Worm (Caenorhabditis elegans): ENCODE measurements around the gene dif-1.

The dif-1 gene

ce11 chrIV:7505866-7506488, 46.8 kb downstream of the dif-1 start (continued):
- no peak for TF ChIP-seq rpc-1 (optimal IDR thresholded peaks at IDR 0.05)
- TF ChIP-seq rpc-1 (tag; optimal IDR thresholded peaks at IDR 0.05): no peak
- TF ChIP-seq hmg-20 (GFP tag; IDR thresholded peaks at IDR 0.05): no peak
- no peak for TF ChIP-seq sdz-38 (tag; optimal IDR thresholded peaks at IDR 0.05)
- no peak for TF ChIP-seq egrh-3 (GFP tag; IDR thresholded peaks at IDR 0.05)
- no peak for TF ChIP-seq bed-1 (GFP tag; IDR thresholded peaks at IDR 0.05)
- TF ChIP-seq ama-1 (optimal IDR thresholded peaks at IDR 0.05): peak; percentile 93
- peak; percentile 54 to 70 for TF ChIP-seq ama-1 (GFP tag; optimal IDR thresholded peaks at IDR 0.05)
- no peak for TF ChIP-seq zim-3 (tag; optimal IDR thresholded peaks at IDR 0.05)
- peak; percentile 35 for TF ChIP-seq lin-40 (tag; optimal IDR thresholded peaks at IDR 0.05)
- TF ChIP-seq die-1 (tag; optimal IDR thresholded peaks at IDR 0.05): no peak
- no peak for TF ChIP-seq Y53F4B.3 (GFP tag; IDR thresholded peaks at IDR 0.05)
- peak in 1 of 3 experiments; percentile 20 for TF ChIP-seq lin-35 (GFP tag; optimal IDR thresholded peaks at IDR 0.05)
- TF ChIP-seq rcor-1 (GFP tag; IDR thresholded peaks at IDR 0.05): peak; percentile 24
- no peak for TF ChIP-seq nhr-179 (tag; optimal IDR thresholded peaks at IDR 0.05)
- TF ChIP-seq nhr-27 (tag; optimal IDR thresholded peaks at IDR 0.05): peak; percentile 54
- no peak for TF ChIP-seq F22D6.2 (tag; optimal IDR thresholded peaks at IDR 0.05)
- peak; percentile 43 for TF ChIP-seq F57C9.4 (tag; optimal IDR thresholded peaks at IDR 0.05)
- TF ChIP-seq bed-2 (GFP tag; IDR thresholded peaks at IDR 0.05): no peak
- TF ChIP-seq akir-1 (GFP tag; optimal IDR thresholded peaks at IDR 0.05): no peak
- TF ChIP-seq rec-8 (tag; optimal IDR thresholded peaks at IDR 0.05): peak in 1 of 2 experiments; percentile 18
- no peak for TF ChIP-seq K12H6.12 (tag; optimal IDR thresholded peaks at IDR 0.05)
- TF ChIP-seq unc-62 (GFP tag; optimal IDR thresholded peaks at IDR 0.05): no peak
- peak; percentile 73 for TF ChIP-seq Y95B8A.8 (GFP tag; IDR thresholded peaks at IDR 0.05)
- TF ChIP-seq Y56A3A.18 (GFP tag; IDR thresholded peaks at IDR 0.05): 0 out of 2 replicates have a peak, but pooled peaks have one; percentile 21
- no peak for TF ChIP-seq ccch-3 (GFP tag; optimal IDR thresholded peaks at IDR 0.05)
- no peak for TF ChIP-seq lag-1 (GFP tag; IDR thresholded peaks at IDR 0.05)
- no peak for TF ChIP-seq ztf-6 (GFP tag; IDR thresholded peaks at IDR 0.05)
- peak; percentile 70 for TF ChIP-seq ztf-22 (GFP tag; optimal IDR thresholded peaks at IDR 0.05)
- TF ChIP-seq nhr-120 (GFP tag; IDR thresholded peaks at IDR 0.05): no peak
- TF ChIP-seq atf-7 (tag; optimal IDR thresholded peaks at IDR 0.05): no peak
- no peak for TF ChIP-seq ceh-79 (tag; optimal IDR thresholded peaks at IDR 0.05)
- TF ChIP-seq dpl-1 (GFP tag; optimal IDR thresholded peaks at IDR 0.05): no peak
- no peak for TF ChIP-seq nfya-2 (GFP tag; IDR thresholded peaks at IDR 0.05)
- TF ChIP-seq dpff-1 (tag; optimal IDR thresholded peaks at IDR 0.05): no peak
- TF ChIP-seq B0035.1 (tag; optimal IDR thresholded peaks at IDR 0.05): peak; percentile 10
- TF ChIP-seq sea-2 (GFP tag; IDR thresholded peaks at IDR 0.05): no peak
- TF ChIP-seq ekl-4 (GFP tag; IDR thresholded peaks at IDR 0.05): no peak; the same call in none of the 2 replicates
- no peak for TF ChIP-seq tbx-9 (tag; optimal IDR thresholded peaks at IDR 0.05; ENCODE audit: borderline replicate concordance)
- TF ChIP-seq hsf-1 (GFP tag; IDR thresholded peaks at IDR 0.05): peak; percentile 67
- TF ChIP-seq egl-44 (GFP tag; IDR thresholded peaks at IDR 0.05): no peak
- TF ChIP-seq mel-28 (tag; optimal IDR thresholded peaks at IDR 0.05; ENCODE audit: borderline replicate concordance): no peak
- peak; percentile 48 for TF ChIP-seq madf-6 (GFP tag; IDR thresholded peaks at IDR 0.05)
- TF ChIP-seq efl-1 (GFP tag; optimal IDR thresholded peaks at IDR 0.05): no peak
- TF ChIP-seq B0019.2 (GFP tag; conservative IDR thresholded peaks at IDR 0.05): no peak
- TF ChIP-seq K11D2.4 (GFP tag; IDR thresholded peaks at IDR 0.05): no peak
- TF ChIP-seq tbp1 (GFP tag; optimal IDR thresholded peaks at IDR 0.05): peak; percentile 39
- 0 out of 2 replicates have a peak, but pooled peaks have one; percentile 42 for TF ChIP-seq nfyb-1 (GFP tag; IDR thresholded peaks at IDR 0.05)
- no peak for TF ChIP-seq let-607 (tag; optimal IDR thresholded peaks at IDR 0.05)
